Worm (Caenorhabditis elegans) whole organism, L4 larva: ENCODE results near the gene F17E9.15.

Source experiments
- R02D3.7 ChIP-seq: fragments of 150-350 bp; sonication (generic microtip); optimal IDR thresholded peaks from 3 replicates; lab custom pipeline; 2014; ENCODE audit warnings: missing biosample characterization, missing genetic modification characterization
- ceh-82 ChIP-seq: sonication (generic microtip); optimal IDR thresholded peaks from 2 replicates; lab custom pipeline; 2017; ENCODE audit warnings: missing biosample characterization, missing genetic modification characterization
- ces-1 ChIP-seq: fragments of 150-350 bp; sonication (generic microtip); optimal IDR thresholded peaks from 4 replicates; lab custom pipeline; 2014; ENCODE audit warnings: missing biosample characterization, missing genetic modification reagents, missing genetic modification characterization
- cey-2 ChIP-seq: sonication (generic microtip); optimal IDR thresholded peaks from 3 replicates; lab custom pipeline; 2017; ENCODE audit warnings: missing genetic modification characterization, mild to moderate bottlenecking, missing compliant biosample characterization, antibody characterized with exemption, borderline replicate concordance; ENCODE audit not compliant: insufficient read depth
- daf-19 ChIP-seq: fragments of 200-800 bp; sonication (Bioruptor generic); conservative IDR thresholded peaks from 2 replicates; pipeline ENCODE4 v1.3.6; 2022; ENCODE audit warnings: missing genetic modification characterization, missing compliant biosample characterization
- lin-13 ChIP-seq: fragments of 150-350 bp; optimal IDR thresholded peaks from 2 replicates; lab custom pipeline; 2014; ENCODE audit warnings: missing biosample characterization, missing genetic modification reagents, missing genetic modification characterization
- lin-15B ChIP-seq: fragments of 150-350 bp; sonication (generic microtip); optimal IDR thresholded peaks from 3 replicates; lab custom pipeline; 2014; ENCODE audit warnings: missing biosample characterization, missing genetic modification characterization
- mxl-3 ChIP-seq: fragments of 200-800 bp; sonication (Bioruptor generic); optimal IDR thresholded peaks from 2 replicates; lab custom pipeline; 2018; ENCODE audit warnings: mild to moderate bottlenecking, missing genetic modification characterization, missing compliant biosample characterization
- nhr-76 ChIP-seq: fragments of 150-350 bp; optimal IDR thresholded peaks from 2 replicates; lab custom pipeline; 2014; ENCODE audit warnings: missing biosample characterization, missing genetic modification characterization
- snpc-1.2 ChIP-seq: fragments of 200-800 bp; sonication (Bioruptor generic); IDR thresholded peaks from 2 replicates; pipeline ENCODE4 v1.3.6; 2022; ENCODE audit warnings: missing genetic modification reagents, missing genetic modification characterization, missing compliant biosample characterization
- unc-39 ChIP-seq: sonication (generic microtip); optimal IDR thresholded peaks from 2 replicates; lab custom pipeline; 2017; ENCODE audit warnings: missing biosample characterization, missing genetic modification characterization

ce11 chrIV:8325667-8326066 is 21.6 kb upstream of the F17E9.15 start, which contains the start of gene F35H10.3:
- TF ChIP-seq lin-13 (no peak), R02D3.7 (tag; lab: Kevin White, UChicago) (no peak), cey-2 (no peak), ces-1 (GFP tag; lab: Kevin White, UChicago) (no peak), daf-19 (GFP tag; lab: Robert Waterston, UW) (no peak), snpc-1.2 (GFP tag; lab: Robert Waterston, UW) (no peak), unc-39 (no peak), ceh-82 (tag; lab: Kevin White, UChicago) (no peak), nhr-76 (tag; lab: Kevin White, UChicago) (no peak), lin-15B (tag; lab: Kevin White, UChicago) (no peak), mxl-3 (GFP tag; lab: Kevin White, UChicago) (no peak)
